Fruit fly (Drosophila melanogaster): ENCODE results near the gene GckIII.

Gene GckIII

dm6 chr3R:17081359-17081935, 3.9 kb upstream of the GckIII start (continued):
- TF ChIP-seq CG17359 (tag; optimal IDR thresholded peaks at IDR 0.05) (peak; percentile 10), ash1 (GFP tag; optimal IDR thresholded peaks at IDR 0.05) (no peak), Gug (GFP tag; IDR thresholded peaks at IDR 0.05) (no peak), Hmx (GFP tag; optimal IDR thresholded peaks at IDR 0.05) (no peak), CG1602 (GFP tag; optimal IDR thresholded peaks at IDR 0.05) (no peak), otp (GFP tag; IDR thresholded peaks at IDR 0.05) (no peak), pum (GFP tag; optimal IDR thresholded peaks at IDR 0.05) (no peak), Hand (GFP tag; optimal IDR thresholded peaks at IDR 0.05) (no peak), CG3726 (GFP tag; IDR thresholded peaks at IDR 0.05) (no peak), CG15073 (GFP tag; optimal IDR thresholded peaks at IDR 0.05) (no peak), CG15696 (tag; optimal IDR thresholded peaks at IDR 0.05) (no peak), B-H1 (GFP tag; IDR thresholded peaks at IDR 0.05) (no peak), CG30020 (tag; optimal IDR thresholded peaks at IDR 0.05) (no peak), Asciz (GFP tag; optimal IDR thresholded peaks at IDR 0.05) (no peak), Kr (GFP tag; optimal IDR thresholded peaks at IDR 0.05) (no peak), CG10147 (GFP tag; optimal IDR thresholded peaks at IDR 0.05) (no peak), Med (GFP tag) (no peak)

- TF ChIP-seq slbo (GFP tag; IDR thresholded peaks at IDR 0.05) (no peak), jigr1 (GFP tag; IDR thresholded peaks at IDR 0.05) (no peak), nerfin-1 (tag; optimal IDR thresholded peaks at IDR 0.05) (peak; percentile 34), BtbVII (GFP tag; optimal IDR thresholded peaks at IDR 0.05) (no peak), pzg (GFP tag; optimal IDR thresholded peaks at IDR 0.05) (no peak), tll (GFP tag; optimal IDR thresholded peaks at IDR 0.05) (peak in 1 of 2 experiments; percentile 69), Hr51 (GFP tag; optimal IDR thresholded peaks at IDR 0.05) (no peak), CG7745 (tag; optimal IDR thresholded peaks at IDR 0.05) (no peak), CG15479 (GFP tag; optimal IDR thresholded peaks at IDR 0.05) (peak; percentile 80), sd (tag; optimal IDR thresholded peaks at IDR 0.05) (peak; percentile 72), Dfd (GFP tag; optimal IDR thresholded peaks at IDR 0.05) (no peak), so (GFP tag; IDR thresholded peaks at IDR 0.05) (peak; percentile 33; the same call in 1 of the 3 replicates), Dref (GFP tag; IDR thresholded peaks at IDR 0.05) (no peak), pb (GFP tag; optimal IDR thresholded peaks at IDR 0.05) (no peak), CG18764 (GFP tag; optimal IDR thresholded peaks at IDR 0.05) (no peak), scrt (GFP tag; optimal IDR thresholded peaks at IDR 0.05) (no peak), Med (GFP tag) (peak; percentile 3), CG34422 (GFP tag; IDR thresholded peaks at IDR 0.05) (no peak), CG3838 (GFP tag; optimal IDR thresholded peaks at IDR 0.05) (no peak), usp (GFP tag; optimal IDR thresholded peaks at IDR 0.05) (no peak), Ets65A (GFP tag) (peak; percentile 48), fd64A (GFP tag; optimal IDR thresholded peaks at IDR 0.05) (no peak), Camta (GFP tag; optimal IDR thresholded peaks at IDR 0.05) (no peak), chif (GFP tag; optimal IDR thresholded peaks at IDR 0.05) (no peak), CG11093 (GFP tag; IDR thresholded peaks at IDR 0.05) (no peak)
Measured at dm6 chr3R:17082471-17082870, 2.8 kb upstream of the GckIII start.
